Worm (Caenorhabditis elegans) whole organism, L1 larva: ENCODE measurements around the gene C01G10.1.
A peak's percentile ranks its signal among the peaks of the same experiment; 100 is the strongest.

Source experiments
- C04F5.9 ChIP-seq: sonication (generic microtip); optimal IDR thresholded peaks from 2 replicates; lab custom pipeline; 2016; ENCODE audit warnings: missing genetic modification characterization, missing compliant biosample characterization
- C34B4.2 ChIP-seq: sonication (generic microtip); optimal IDR thresholded peaks from 2 replicates; lab custom pipeline; 2017; ENCODE audit warnings: mild to moderate bottlenecking, missing genetic modification characterization, missing compliant biosample characterization
- Y116A8C.19 ChIP-seq: sonication (generic microtip); optimal IDR thresholded peaks from 2 replicates; lab custom pipeline; 2016; ENCODE audit warnings: missing compliant biosample characterization, missing genetic modification characterization, borderline replicate concordance
- alr-1 ChIP-seq: fragments of 200-800 bp; sonication (Bioruptor generic); optimal IDR thresholded peaks from 2 replicates; lab custom pipeline; 2018; ENCODE audit warnings: borderline replicate concordance, mild to moderate bottlenecking, missing genetic modification characterization, missing compliant biosample characterization
- aly-2 ChIP-seq: fragments of 150-350 bp; optimal IDR thresholded peaks from 2 replicates; lab custom pipeline; 2014; ENCODE audit warnings: missing biosample characterization, missing genetic modification characterization
- ama-1 ChIP-seq: fragments of 150-350 bp; optimal IDR thresholded peaks from 2 replicates; lab custom pipeline; 2014
- blmp-1 ChIP-seq: fragments of 150-350 bp; optimal IDR thresholded peaks from 2 replicates; lab custom pipeline; 2014; ENCODE audit warnings: missing biosample characterization, missing genetic modification characterization
- ceh-63 ChIP-seq: fragments of 200-800 bp; sonication (Bioruptor generic); optimal IDR thresholded peaks from 2 replicates; lab custom pipeline; 2018; ENCODE audit warnings: mild to moderate bottlenecking, missing genetic modification characterization, missing compliant biosample characterization
- ceh-8 ChIP-seq: fragments of 200-800 bp; sonication (Bioruptor generic); optimal IDR thresholded peaks from 2 replicates; lab custom pipeline; 2018; ENCODE audit warnings: mild to moderate bottlenecking, missing genetic modification characterization, moderate library complexity, missing compliant biosample characterization
- ceh-88 ChIP-seq: fragments of 200-800 bp; sonication (Bioruptor generic); IDR thresholded peaks from 2 replicates; pipeline ENCODE4 v1.3.6; 2022; ENCODE audit warnings: missing genetic modification characterization, missing compliant biosample characterization
- ceh-90 ChIP-seq: sonication (generic microtip); optimal IDR thresholded peaks from 2 replicates; lab custom pipeline; 2016; ENCODE audit warnings: missing genetic modification characterization, missing compliant biosample characterization
- dpl-1 ChIP-seq, 3 experiments: fragments of 150-350 bp in 2 of 3; sonication (generic microtip) in 1 of 3; optimal IDR thresholded peaks; 2 replicates each; lab custom pipeline; 2014 to 2017; ENCODE audit warnings: missing biosample characterization in 3 of 3, missing genetic modification characterization in 3 of 3, missing genetic modification reagents in 3 of 3
- dsc-1 ChIP-seq: sonication (generic microtip); optimal IDR thresholded peaks from 2 replicates; lab custom pipeline; 2016; ENCODE audit warnings: mild to moderate bottlenecking, missing genetic modification characterization, missing compliant biosample characterization
- egl-27 ChIP-seq, 2 experiments: fragments of 150-350 bp in 1 of 2; sonication (generic microtip); optimal IDR thresholded peaks; 3 replicates each; lab custom pipeline; 2017 to 2018; ENCODE audit warnings: missing biosample characterization in 2 of 2, missing genetic modification characterization in 2 of 2, missing genetic modification reagents in 2 of 2
- elt-2 ChIP-seq: sonication (generic microtip); optimal IDR thresholded peaks from 2 replicates; lab custom pipeline; 2016; ENCODE audit warnings: missing genetic modification characterization, mild to moderate bottlenecking, inconsistent platforms, missing compliant biosample characterization, missing genetic modification reagents
- elt-3 ChIP-seq, 6 experiments: fragments of 150-350 bp in 1 of 6; sonication (generic microtip); optimal IDR thresholded peaks; 2 replicates each; lab custom pipeline; 2017 to 2018; ENCODE audit warnings: missing biosample characterization in 6 of 6, missing genetic modification characterization in 6 of 6, inconsistent platforms in 1 of 6
- fkh-10 ChIP-seq: sonication (generic microtip); optimal IDR thresholded peaks from 2 replicates; lab custom pipeline; 2017; ENCODE audit warnings: missing biosample characterization, missing genetic modification reagents, missing genetic modification characterization
- fkh-4 ChIP-seq: sonication (generic microtip); optimal IDR thresholded peaks from 2 replicates; lab custom pipeline; 2016; ENCODE audit warnings: missing compliant biosample characterization, missing genetic modification characterization, borderline replicate concordance
- fkh-8 ChIP-seq: sonication (generic microtip); optimal IDR thresholded peaks from 2 replicates; lab custom pipeline; 2016; ENCODE audit warnings: mild to moderate bottlenecking, missing genetic modification characterization, missing compliant biosample characterization
- fos-1 ChIP-seq: fragments of 150-350 bp; optimal IDR thresholded peaks from 2 replicates; lab custom pipeline; 2014; ENCODE audit warnings: missing biosample characterization, missing genetic modification characterization
- grh-1 ChIP-seq: fragments of 200-800 bp; sonication (Bioruptor generic); IDR thresholded peaks from 2 replicates; pipeline ENCODE4 v1.3.6; 2022; ENCODE audit warnings: missing genetic modification reagents, missing genetic modification characterization, missing compliant biosample characterization
- hpl-2 ChIP-seq: fragments of 150-350 bp; optimal IDR thresholded peaks from 2 replicates; lab custom pipeline; 2014; ENCODE audit warnings: missing biosample characterization, missing genetic modification reagents, missing genetic modification characterization
- lin-14 ChIP-seq: fragments of 200-800 bp; sonication (Bioruptor generic); optimal IDR thresholded peaks from 2 replicates; lab custom pipeline; 2018; ENCODE audit warnings: mild to moderate bottlenecking, missing genetic modification characterization, moderate library complexity, missing compliant biosample characterization
- lin-15B ChIP-seq: fragments of 150-350 bp; sonication (generic microtip); optimal IDR thresholded peaks from 3 replicates; lab custom pipeline; 2014; ENCODE audit warnings: missing biosample characterization, missing genetic modification characterization
- lin-35 ChIP-seq, 2 experiments: fragments of 150-350 bp; optimal IDR thresholded peaks; 2 replicates each; lab custom pipeline; 2014; ENCODE audit warnings: missing biosample characterization in 2 of 2, missing genetic modification characterization in 2 of 2, missing genetic modification reagents in 2 of 2
- lin-39 ChIP-seq: fragments of 150-350 bp; optimal IDR thresholded peaks from 2 replicates; lab custom pipeline; 2014; ENCODE audit warnings: missing biosample characterization, missing genetic modification reagents, missing genetic modification characterization
- lir-3 ChIP-seq: sonication (generic microtip); optimal IDR thresholded peaks from 2 replicates; lab custom pipeline; 2016; ENCODE audit warnings: mild to moderate bottlenecking, missing genetic modification characterization, moderate library complexity, missing compliant biosample characterization; ENCODE audit not compliant: poor library complexity
- mep-1 ChIP-seq: fragments of 150-350 bp; optimal IDR thresholded peaks from 2 replicates; lab custom pipeline; 2014; ENCODE audit warnings: missing biosample characterization, missing genetic modification characterization
- nhr-12 ChIP-seq: sonication (generic microtip); optimal IDR thresholded peaks from 2 replicates; lab custom pipeline; 2017; ENCODE audit warnings: missing biosample characterization, missing genetic modification characterization
- nhr-19 ChIP-seq: fragments of 200-800 bp; sonication (Bioruptor generic); conservative IDR thresholded peaks from 2 replicates; pipeline ENCODE4 v1.3.6; 2022; ENCODE audit warnings: missing genetic modification characterization, missing compliant biosample characterization
- nhr-20 ChIP-seq: sonication (generic microtip); optimal IDR thresholded peaks from 2 replicates; lab custom pipeline; 2016; ENCODE audit warnings: mild to moderate bottlenecking, missing genetic modification characterization, missing compliant biosample characterization
- nhr-237 ChIP-seq: fragments of 150-350 bp; optimal IDR thresholded peaks from 2 replicates; lab custom pipeline; 2014; ENCODE audit warnings: missing biosample characterization, missing genetic modification characterization
- nhr-47 ChIP-seq: sonication (generic microtip); optimal IDR thresholded peaks from 2 replicates; lab custom pipeline; 2016; ENCODE audit warnings: mild to moderate bottlenecking, missing genetic modification characterization, moderate library complexity, missing compliant biosample characterization
- nhr-71 ChIP-seq: sonication (generic microtip); optimal IDR thresholded peaks from 2 replicates; lab custom pipeline; 2016; ENCODE audit warnings: mild to moderate bottlenecking, missing genetic modification characterization, moderate library complexity, missing compliant biosample characterization
- nhr-77 ChIP-seq: fragments of 150-350 bp; optimal IDR thresholded peaks from 2 replicates; lab custom pipeline; 2014; ENCODE audit warnings: missing biosample characterization, missing genetic modification characterization
- nhr-85 ChIP-seq: sonication (generic microtip); peaks from one replicate; lab custom pipeline; 2016; ENCODE audit warnings: missing genetic modification characterization, inconsistent platforms, missing compliant biosample characterization
- nhr-90 ChIP-seq: sonication (generic microtip); optimal IDR thresholded peaks from 2 replicates; lab custom pipeline; 2016; ENCODE audit warnings: mild to moderate bottlenecking, missing genetic modification characterization, missing compliant biosample characterization; ENCODE audit not compliant: poor library complexity
- pqm-1 ChIP-seq: sonication (generic microtip); optimal IDR thresholded peaks from 3 replicates; lab custom pipeline; 2017; ENCODE audit warnings: missing biosample characterization, missing genetic modification characterization
- sox-4 ChIP-seq: sonication (generic microtip); optimal IDR thresholded peaks from 2 replicates; lab custom pipeline; 2016; ENCODE audit warnings: missing genetic modification characterization, missing compliant biosample characterization
- sup-37 ChIP-seq: fragments of 200-800 bp; sonication (Bioruptor generic); optimal IDR thresholded peaks from 2 replicates; lab custom pipeline; 2018; ENCODE audit warnings: mild to moderate bottlenecking, missing genetic modification characterization, missing compliant biosample characterization
- unc-130 ChIP-seq: fragments of 150-350 bp; optimal IDR thresholded peaks from 2 replicates; lab custom pipeline; 2017; ENCODE audit warnings: missing biosample characterization, missing genetic modification characterization, inconsistent platforms
- unc-30 ChIP-seq: sonication (generic microtip); optimal IDR thresholded peaks from 2 replicates; lab custom pipeline; 2017; ENCODE audit warnings: missing biosample characterization, missing genetic modification characterization
- unc-62 ChIP-seq: fragments of 150-350 bp; optimal IDR thresholded peaks from 2 replicates; lab custom pipeline; 2014; ENCODE audit warnings: missing biosample characterization, missing genetic modification reagents, missing genetic modification characterization
- unc-86 ChIP-seq: sonication (generic microtip); optimal IDR thresholded peaks from 2 replicates; lab custom pipeline; 2016; ENCODE audit warnings: missing genetic modification characterization, missing compliant biosample characterization
- zag-1 ChIP-seq: fragments of 150-350 bp; optimal IDR thresholded peaks from 2 replicates; lab custom pipeline; 2014; ENCODE audit warnings: missing biosample characterization, missing genetic modification characterization
- ztf-11 ChIP-seq, 2 experiments: sonication (generic microtip); optimal IDR thresholded peaks; 2 replicates each; lab custom pipeline; 2016 to 2017; ENCODE audit warnings: missing genetic modification characterization in 2 of 2, missing biosample characterization in 1 of 2, missing compliant biosample characterization in 1 of 2
- ztf-4 ChIP-seq: fragments of 150-350 bp; optimal IDR thresholded peaks from 2 replicates; lab custom pipeline; 2014; ENCODE audit warnings: missing biosample characterization, missing genetic modification characterization

Gene C01G10.1

ce11 chrV:15074907-15075306 lies 24.6 kb upstream of the C01G10.1 start (continued):
- no peak for TF ChIP-seq ceh-8
- TF ChIP-seq pqm-1 (tag; lab: Kevin White, UChicago) = no peak
- TF ChIP-seq sox-4 (tag; lab: Kevin White, UChicago) = no peak
- peak in 1 of 2 experiments; percentile 11 for TF ChIP-seq lin-35 (GFP tag; optimal IDR thresholded peaks at IDR 0.05; lab: Kevin White, UChicago)
- no peak for TF ChIP-seq nhr-77 (tag; lab: Kevin White, UChicago)
- TF ChIP-seq sup-37 (GFP tag; lab: Kevin White, UChicago) = no peak
- no peak for TF ChIP-seq ama-1 (lab: Kevin White, UChicago)
- TF ChIP-seq ceh-63 (GFP tag; lab: Kevin White, UChicago) = no peak
- TF ChIP-seq mep-1 (tag; lab: Kevin White, UChicago) = peak; percentile 17
- TF ChIP-seq fkh-4 (tag; lab: Kevin White, UChicago) = no peak
- no peak for TF ChIP-seq ceh-90 (tag; lab: Kevin White, UChicago)
- no peak for TF ChIP-seq Y116A8C.19 (tag; lab: Kevin White, UChicago)
- no peak for TF ChIP-seq aly-2
- TF ChIP-seq nhr-71 (tag; lab: Kevin White, UChicago) = no peak
- no peak for TF ChIP-seq hpl-2 (GFP tag; lab: Kevin White, UChicago)
- no peak for TF ChIP-seq nhr-85 (tag; lab: Kevin White, UChicago)

- TF ChIP-seq nhr-20 (no peak), zag-1 (tag; lab: Kevin White, UChicago) (no peak), nhr-12 (tag; lab: Kevin White, UChicago) (no peak), dsc-1 (peak; percentile 64), blmp-1 (tag; lab: Kevin White, UChicago) (peak; percentile 66), alr-1 (tag; lab: Kevin White, UChicago) (no peak), unc-86 (no peak)
Observed at ce11 chrV:15078560-15078959, 21.0 kb upstream of the C01G10.1 start.

- TF ChIP-seq unc-86 (peak; percentile 46), lin-15B (no peak), lir-3 (tag; lab: Kevin White, UChicago) (peak; percentile 96), unc-130 (tag; lab: Kevin White, UChicago) (peak; percentile 34), unc-30 (tag; lab: Kevin White, UChicago) (no peak), ceh-88 (GFP tag; lab: Robert Waterston, UW) (no peak), nhr-237 (tag; lab: Kevin White, UChicago) (no peak), ceh-8 (no peak), ztf-11 (tag; optimal IDR thresholded peaks at IDR 0.05; lab: Kevin White, UChicago) (peak in 1 of 2 experiments; percentile 95), C34B4.2 (tag; lab: Kevin White, UChicago) (no peak), fos-1 (no peak), nhr-20 (peak; percentile 85), fkh-10 (GFP tag; lab: Kevin White, UChicago) (no peak), nhr-19 (GFP tag; lab: Robert Waterston, UW) (peak; percentile 73), lin-39 (tag; lab: Kevin White, UChicago) (no peak), alr-1 (tag; lab: Kevin White, UChicago) (no peak), nhr-85 (tag; lab: Kevin White, UChicago) (peak; percentile 93), ztf-4 (no peak), lin-14 (GFP tag; lab: Kevin White, UChicago) (peak; percentile 69), dpl-1 (GFP tag; optimal IDR thresholded peaks at IDR 0.05; lab: Kevin White, UChicago) (peak; percentile 45 to 67 (median 56)), fkh-8 (tag; lab: Kevin White, UChicago) (peak; percentile 53), egl-27 (tag; optimal IDR thresholded peaks at IDR 0.05; lab: Kevin White, UChicago) (no peak), Y116A8C.19 (tag; lab: Kevin White, UChicago) (peak; percentile 70), ceh-90 (tag; lab: Kevin White, UChicago) (peak; percentile 92), blmp-1 (tag; lab: Kevin White, UChicago) (peak; percentile 51), nhr-71 (tag; lab: Kevin White, UChicago) (peak; percentile 87), C04F5.9 (tag; lab: Kevin White, UChicago) (peak; percentile 83), elt-3 (tag; optimal IDR thresholded peaks at IDR 0.05; lab: Kevin White, UChicago) (peak in 1 of 6 experiments; percentile 60), elt-2 (peak; percentile 67), grh-1 (GFP tag; lab: Robert Waterston, UW) (0 out of 2 replicates have a peak, but pooled peaks have one; percentile 34), nhr-47 (peak; percentile 86), nhr-90 (tag; lab: Kevin White, UChicago) (peak; percentile 92), sox-4 (tag; lab: Kevin White, UChicago) (peak; percentile 90), lin-35 (GFP tag; optimal IDR thresholded peaks at IDR 0.05; lab: Kevin White, UChicago) (peak; percentile 21 to 46), unc-62 (GFP tag; lab: Kevin White, UChicago) (no peak)
Observed at ce11 chrV:15082291-15082690, 17.3 kb upstream of the C01G10.1 start, which contains the start of the genes C01G10.10 and C01G10.9. TSS of gene C01G10.10 (minus strand) at chrV:15082441. TSS of gene C01G10.9 (plus strand) at chrV:15082530.
